Worm (Caenorhabditis elegans) whole organism, L1 larva: ENCODE measurements around the gene T05C12.9.
A peak's percentile ranks its signal among the peaks of the same experiment; 100 is the strongest.

Experiments used
- C04F5.9 ChIP-seq: sonication (generic microtip); optimal IDR thresholded peaks from 2 replicates; lab custom pipeline; 2016; ENCODE audit warnings: missing genetic modification characterization, missing compliant biosample characterization
- aly-2 ChIP-seq: fragments of 150-350 bp; optimal IDR thresholded peaks from 2 replicates; lab custom pipeline; 2014; ENCODE audit warnings: missing biosample characterization, missing genetic modification characterization
- ama-1 ChIP-seq: fragments of 150-350 bp; optimal IDR thresholded peaks from 2 replicates; lab custom pipeline; 2014
- blmp-1 ChIP-seq: fragments of 150-350 bp; optimal IDR thresholded peaks from 2 replicates; lab custom pipeline; 2014; ENCODE audit warnings: missing biosample characterization, missing genetic modification characterization
- ceh-63 ChIP-seq: fragments of 200-800 bp; sonication (Bioruptor generic); optimal IDR thresholded peaks from 2 replicates; lab custom pipeline; 2018; ENCODE audit warnings: mild to moderate bottlenecking, missing genetic modification characterization, missing compliant biosample characterization
- ceh-8 ChIP-seq: fragments of 200-800 bp; sonication (Bioruptor generic); optimal IDR thresholded peaks from 2 replicates; lab custom pipeline; 2018; ENCODE audit warnings: mild to moderate bottlenecking, missing genetic modification characterization, moderate library complexity, missing compliant biosample characterization
- ceh-82 ChIP-seq, 3 experiments: fragments of 150-350 bp in 1 of 3; sonication (generic microtip) in 2 of 3; optimal IDR thresholded peaks; 2 replicates each; lab custom pipeline; 2014 to 2017; ENCODE audit warnings: missing biosample characterization in 3 of 3, missing genetic modification characterization in 3 of 3
- ceh-90 ChIP-seq: sonication (generic microtip); optimal IDR thresholded peaks from 2 replicates; lab custom pipeline; 2016; ENCODE audit warnings: missing genetic modification characterization, missing compliant biosample characterization
- dpl-1 ChIP-seq, 3 experiments: fragments of 150-350 bp in 2 of 3; sonication (generic microtip) in 1 of 3; optimal IDR thresholded peaks; 2 replicates each; lab custom pipeline; 2014 to 2017; ENCODE audit warnings: missing biosample characterization in 3 of 3, missing genetic modification characterization in 3 of 3, missing genetic modification reagents in 3 of 3
- efl-1 ChIP-seq, 4 experiments: fragments of 150-350 bp; optimal IDR thresholded peaks in 3 of 4; peaks in 1 of 4; 1 replicate in 1 of 4; 2 replicates in 3 of 4; lab custom pipeline; 2014; ENCODE audit warnings: missing biosample characterization in 2 of 4, missing genetic modification characterization in 2 of 4, missing genetic modification reagents in 2 of 4
- egl-13 ChIP-seq: sonication (generic microtip); optimal IDR thresholded peaks from 2 replicates; lab custom pipeline; 2016; ENCODE audit warnings: missing genotype, missing genetic modification reagents, missing genetic modification characterization, missing compliant biosample characterization
- ets-5 ChIP-seq: fragments of 200-800 bp; sonication (Bioruptor generic); IDR thresholded peaks from 2 replicates; pipeline ENCODE4 v1.3.6; 2022; ENCODE audit warnings: missing genetic modification characterization, missing compliant biosample characterization
- fkh-8 ChIP-seq: sonication (generic microtip); optimal IDR thresholded peaks from 2 replicates; lab custom pipeline; 2016; ENCODE audit warnings: mild to moderate bottlenecking, missing genetic modification characterization, missing compliant biosample characterization
- hlh-17 ChIP-seq: fragments of 200-800 bp; sonication (Bioruptor generic); optimal IDR thresholded peaks from 2 replicates; lab custom pipeline; 2018; ENCODE audit warnings: missing genetic modification characterization, mild to moderate bottlenecking, missing compliant biosample characterization, moderate library complexity, borderline replicate concordance
- hlh-4 ChIP-seq: sonication (generic microtip); optimal IDR thresholded peaks from 2 replicates; lab custom pipeline; 2016; ENCODE audit warnings: mild to moderate bottlenecking, missing genetic modification characterization, missing compliant biosample characterization
- irx-1 ChIP-seq: sonication (generic microtip); optimal IDR thresholded peaks from 2 replicates; lab custom pipeline; 2016; ENCODE audit warnings: missing genetic modification characterization, missing compliant biosample characterization
- lin-13 ChIP-seq: fragments of 150-350 bp; optimal IDR thresholded peaks from 2 replicates; lab custom pipeline; 2014; ENCODE audit warnings: missing biosample characterization, missing genetic modification reagents, missing genetic modification characterization
- lin-35 ChIP-seq, 2 experiments: fragments of 150-350 bp; optimal IDR thresholded peaks; 2 replicates each; lab custom pipeline; 2014; ENCODE audit warnings: missing biosample characterization in 2 of 2, missing genetic modification characterization in 2 of 2, missing genetic modification reagents in 2 of 2
- lir-3 ChIP-seq: sonication (generic microtip); optimal IDR thresholded peaks from 2 replicates; lab custom pipeline; 2016; ENCODE audit warnings: mild to moderate bottlenecking, missing genetic modification characterization, moderate library complexity, missing compliant biosample characterization; ENCODE audit not compliant: poor library complexity
- mdl-1 ChIP-seq, 2 experiments: fragments of 150-350 bp; optimal IDR thresholded peaks; 2 replicates each; lab custom pipeline; 2014 to 2017; ENCODE audit warnings: missing biosample characterization in 2 of 2, missing genetic modification characterization in 2 of 2, inconsistent platforms in 1 of 2
- nhr-20 ChIP-seq: sonication (generic microtip); optimal IDR thresholded peaks from 2 replicates; lab custom pipeline; 2016; ENCODE audit warnings: mild to moderate bottlenecking, missing genetic modification characterization, missing compliant biosample characterization
- nhr-28 ChIP-seq: fragments of 150-350 bp; optimal IDR thresholded peaks from 2 replicates; lab custom pipeline; 2014; ENCODE audit warnings: missing biosample characterization, missing genetic modification characterization
- nhr-76 ChIP-seq: sonication (generic microtip); optimal IDR thresholded peaks from 2 replicates; lab custom pipeline; 2017; ENCODE audit warnings: missing biosample characterization, missing genetic modification characterization
- nhr-85 ChIP-seq: sonication (generic microtip); peaks from one replicate; lab custom pipeline; 2016; ENCODE audit warnings: missing genetic modification characterization, inconsistent platforms, missing compliant biosample characterization
- nhr-90 ChIP-seq: sonication (generic microtip); optimal IDR thresholded peaks from 2 replicates; lab custom pipeline; 2016; ENCODE audit warnings: mild to moderate bottlenecking, missing genetic modification characterization, missing compliant biosample characterization; ENCODE audit not compliant: poor library complexity
- snu-23 ChIP-seq: sonication (generic microtip); optimal IDR thresholded peaks from 2 replicates; lab custom pipeline; 2016; ENCODE audit warnings: missing genetic modification characterization, missing compliant biosample characterization
- sup-37 ChIP-seq: fragments of 200-800 bp; sonication (Bioruptor generic); optimal IDR thresholded peaks from 2 replicates; lab custom pipeline; 2018; ENCODE audit warnings: mild to moderate bottlenecking, missing genetic modification characterization, missing compliant biosample characterization
- swsn-7 ChIP-seq: sonication (generic microtip); optimal IDR thresholded peaks from 2 replicates; lab custom pipeline; 2016; ENCODE audit warnings: missing genetic modification characterization, missing compliant biosample characterization
- tbx-2 ChIP-seq: sonication (generic microtip); optimal IDR thresholded peaks from 2 replicates; lab custom pipeline; 2016; ENCODE audit warnings: missing genetic modification characterization, missing compliant biosample characterization
- unc-130 ChIP-seq: fragments of 150-350 bp; optimal IDR thresholded peaks from 2 replicates; lab custom pipeline; 2017; ENCODE audit warnings: missing biosample characterization, missing genetic modification characterization, inconsistent platforms
- unc-62 ChIP-seq: fragments of 150-350 bp; optimal IDR thresholded peaks from 2 replicates; lab custom pipeline; 2014; ENCODE audit warnings: missing biosample characterization, missing genetic modification reagents, missing genetic modification characterization
- unc-98 ChIP-seq: fragments of 200-800 bp; sonication (Bioruptor generic); IDR thresholded peaks from 2 replicates; pipeline ENCODE4 v1.3.6; 2022; ENCODE audit warnings: missing genetic modification characterization, missing compliant biosample characterization
- zip-4 ChIP-seq: fragments of 200-800 bp; sonication (Bioruptor generic); optimal IDR thresholded peaks from 2 replicates; lab custom pipeline; 2018; ENCODE audit warnings: mild to moderate bottlenecking, missing genetic modification characterization, moderate library complexity, missing compliant biosample characterization
- ztf-11 ChIP-seq, 2 experiments: sonication (generic microtip); optimal IDR thresholded peaks; 2 replicates each; lab custom pipeline; 2016 to 2017; ENCODE audit warnings: missing genetic modification characterization in 2 of 2, missing biosample characterization in 1 of 2, missing compliant biosample characterization in 1 of 2

T05C12.9 gene

DNA sequence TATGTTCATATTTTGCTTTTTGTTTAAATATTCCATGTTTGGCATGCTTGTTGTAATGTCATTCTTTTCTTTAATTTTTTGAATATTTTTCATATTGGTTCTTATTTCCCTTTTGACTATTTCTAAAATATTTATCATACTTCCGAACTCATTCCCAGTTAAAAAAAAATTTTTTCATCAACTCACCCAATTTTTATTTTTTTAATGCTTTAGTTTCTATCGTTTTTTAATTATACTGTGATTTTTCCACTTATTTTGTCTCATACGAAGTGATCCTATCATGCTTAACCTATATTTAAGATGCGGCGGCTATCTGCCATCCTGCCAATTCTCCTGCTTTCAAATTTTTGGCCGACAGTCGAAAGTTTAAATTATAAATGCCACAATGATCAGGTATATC, 5.5 kb upstream of the T05C12.9 start, which contains the start of gene qua-1:
Gene qua-1, plus strand, starts transcription at position 301 of the 400 bp plus-strand sequence.
- TF ChIP-seq fkh-8 (tag; lab: Kevin White, UChicago) (no peak), hlh-17 (no peak), nhr-28 (no peak), nhr-90 (tag; lab: Kevin White, UChicago) (no peak), nhr-20 (tag; lab: Kevin White, UChicago) (no peak), ama-1 (lab: Kevin White, UChicago) (no peak), unc-98 (GFP tag; lab: Robert Waterston, UW) (no peak), lin-13 (GFP tag; lab: Kevin White, UChicago) (no peak), sup-37 (GFP tag; lab: Kevin White, UChicago) (no peak), C04F5.9 (tag; lab: Kevin White, UChicago) (no peak), zip-4 (no peak), mdl-1 (tag; optimal IDR thresholded peaks at IDR 0.05; lab: Kevin White, UChicago) (no peak), aly-2 (tag; lab: Kevin White, UChicago) (no peak), nhr-76 (tag; lab: Kevin White, UChicago) (no peak), ets-5 (GFP tag; lab: Robert Waterston, UW) (no peak), snu-23 (no peak), unc-130 (tag; lab: Kevin White, UChicago) (no peak)

DNA sequence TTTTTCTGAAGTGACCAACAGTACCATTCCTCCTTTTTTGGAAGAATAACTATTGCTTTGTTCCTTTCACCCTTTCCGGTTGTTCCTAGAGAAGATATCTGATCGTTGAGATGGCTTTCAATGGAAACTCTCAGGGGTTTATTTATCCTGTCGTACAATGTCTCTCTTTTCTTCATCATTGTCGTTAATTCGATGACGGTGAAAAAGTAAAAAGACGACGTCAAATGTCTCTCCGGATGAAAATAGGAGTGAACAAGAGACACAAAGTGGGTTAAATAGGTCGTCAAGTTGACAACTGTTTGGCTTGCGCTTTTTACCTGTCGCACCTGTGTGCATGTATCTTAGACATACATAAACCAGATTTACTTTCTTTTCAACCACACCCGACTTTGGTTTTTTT, 896 bp upstream of the T05C12.9 start:
- TF ChIP-seq snu-23: no peak
- TF ChIP-seq blmp-1 (tag; lab: Kevin White, UChicago): peak; percentile 96
- TF ChIP-seq efl-1 (optimal IDR thresholded peaks at IDR 0.05; lab: Kevin White, UChicago): no peak
- no peak for TF ChIP-seq efl-1 (GFP tag; optimal IDR thresholded peaks at IDR 0.05 in 1 of 2; lab: Kevin White, UChicago)
- no peak for TF ChIP-seq tbx-2 (tag; lab: Kevin White, UChicago)
- TF ChIP-seq ceh-82 (tag; optimal IDR thresholded peaks at IDR 0.05; lab: Kevin White, UChicago): no peak
- no peak for TF ChIP-seq hlh-4 (tag; lab: Kevin White, UChicago)

DNA sequence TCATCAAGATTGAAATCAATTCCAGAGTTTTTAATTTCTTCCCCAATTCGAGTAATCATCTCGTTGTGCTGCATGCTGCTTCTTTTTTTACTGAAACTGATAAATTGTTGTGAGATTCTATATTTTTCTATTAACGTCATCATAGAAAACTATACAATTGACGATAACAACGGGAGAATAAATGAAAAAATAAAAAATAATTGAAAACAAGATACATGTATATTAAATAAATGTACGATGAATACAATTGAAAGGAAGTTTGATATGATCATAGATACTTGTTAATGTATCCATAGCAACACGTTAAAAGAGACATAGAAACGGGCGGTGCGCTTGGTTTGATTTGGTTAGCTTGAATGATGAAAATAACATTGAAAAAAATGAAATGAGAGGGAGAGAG, 2.6 kb downstream of the T05C12.9 start, which contains the start of gene T05C12.8:
Gene T05C12.8, minus strand, starts transcription at position 101 of the 400 bp plus-strand sequence.
- no peak for TF ChIP-seq irx-1 (tag; lab: Kevin White, UChicago)
- peak; percentile 85 for TF ChIP-seq fkh-8 (tag; lab: Kevin White, UChicago)

DNA sequence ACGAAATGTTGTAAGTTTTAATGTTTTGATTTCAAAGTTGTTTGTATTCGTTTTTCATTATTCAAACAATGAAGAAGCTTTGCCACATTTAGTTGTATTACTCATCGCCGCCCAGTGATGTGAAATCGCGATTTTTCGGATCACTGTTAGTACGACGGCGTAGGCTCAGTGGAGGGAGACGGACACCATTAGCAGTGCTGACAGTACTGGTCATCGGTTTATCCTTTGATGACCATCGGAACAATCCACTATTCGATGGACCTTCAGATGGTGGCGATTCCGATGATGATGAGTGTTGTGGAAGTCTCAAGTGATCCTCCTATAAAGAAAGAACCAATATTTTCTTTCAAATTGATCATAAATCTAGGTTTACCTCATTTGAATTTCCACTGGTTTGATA, 5.5 kb downstream of the T05C12.9 start:
- TF ChIP-seq nhr-90 (tag; lab: Kevin White, UChicago): no peak
- TF ChIP-seq swsn-7: no peak
- no peak for TF ChIP-seq dpl-1 (GFP tag; optimal IDR thresholded peaks at IDR 0.05; lab: Kevin White, UChicago)
- no peak for TF ChIP-seq ztf-11 (tag; optimal IDR thresholded peaks at IDR 0.05; lab: Kevin White, UChicago)
- peak; percentile 5 for TF ChIP-seq aly-2 (tag; lab: Kevin White, UChicago)
- TF ChIP-seq ceh-82 (tag; optimal IDR thresholded peaks at IDR 0.05; lab: Kevin White, UChicago): no peak
- no peak for TF ChIP-seq ceh-8 (GFP tag; lab: Kevin White, UChicago)
- TF ChIP-seq lin-35 (GFP tag; optimal IDR thresholded peaks at IDR 0.05; lab: Kevin White, UChicago): peak in 1 of 2 experiments; percentile 1
- no peak for TF ChIP-seq snu-23
- TF ChIP-seq lir-3 (tag; lab: Kevin White, UChicago): no peak
- TF ChIP-seq ceh-63: no peak
- no peak for TF ChIP-seq nhr-20 (tag; lab: Kevin White, UChicago)
- TF ChIP-seq nhr-76 (tag; lab: Kevin White, UChicago): no peak
- no peak for TF ChIP-seq egl-13 (tag; lab: Kevin White, UChicago)
- TF ChIP-seq sup-37 (GFP tag; lab: Kevin White, UChicago): no peak
- TF ChIP-seq unc-62 (GFP tag; lab: Kevin White, UChicago): no peak
- peak; percentile 53 for TF ChIP-seq nhr-85
- TF ChIP-seq ceh-90 (tag; lab: Kevin White, UChicago): no peak
